Fruit fly (Drosophila melanogaster) whole organism, prepupa: ENCODE measurements around the gene CG45064.
A peak's percentile ranks its signal among the peaks of the same experiment; 100 is the strongest.

Experiments
- CG10669 ChIP-seq: fragments of 200-800 bp; sonication (Bioruptor generic); optimal IDR thresholded peaks from 3 replicates; lab custom pipeline; 2018; ENCODE audit warnings: missing biosample characterization, mild to moderate bottlenecking, missing genetic modification characterization, moderate library complexity
- CG11294 ChIP-seq: fragments of 200-800 bp; sonication (Bioruptor generic); IDR thresholded peaks from 2 replicates; pipeline ENCODE4 v1.3.6; 2022; ENCODE audit warnings: missing biosample characterization, missing genetic modification characterization
- CG11762 ChIP-seq: fragments of 200-800 bp; sonication (Bioruptor generic); optimal IDR thresholded peaks from 3 replicates; lab custom pipeline; 2016; ENCODE audit warnings: missing biosample characterization, missing genetic modification characterization; ENCODE audit not compliant: insufficient read depth
- CG16779 ChIP-seq: fragments of 200-800 bp; sonication (Bioruptor generic); optimal IDR thresholded peaks from 3 replicates; lab custom pipeline; 2017; ENCODE audit warnings: missing biosample characterization, mild to moderate bottlenecking, missing genetic modification characterization
- CG3032 ChIP-seq: fragments of 200-800 bp; optimal IDR thresholded peaks from 2 replicates; lab custom pipeline; 2019; ENCODE audit warnings: missing biosample characterization, mild to moderate bottlenecking, missing genetic modification characterization, moderate library complexity
- CG31627 ChIP-seq: fragments of 200-800 bp; sonication (Bioruptor generic); optimal IDR thresholded peaks from 3 replicates; lab custom pipeline; 2016; ENCODE audit warnings: missing biosample characterization, missing genetic modification characterization
- CG32006 ChIP-seq: fragments of 200-800 bp; sonication (Bioruptor generic); optimal IDR thresholded peaks from 3 replicates; lab custom pipeline; 2017; ENCODE audit warnings: missing biosample characterization, mild to moderate bottlenecking, missing genetic modification characterization
- CG34406 ChIP-seq: fragments of 200-800 bp; sonication (Bioruptor generic); optimal IDR thresholded peaks from 3 replicates; lab custom pipeline; 2016; ENCODE audit warnings: missing biosample characterization, missing genetic modification characterization
- CG4318 ChIP-seq: fragments of 200-800 bp; sonication (Bioruptor generic); optimal IDR thresholded peaks from 3 replicates; lab custom pipeline; 2017; ENCODE audit warnings: missing biosample characterization, mild to moderate bottlenecking, missing genetic modification characterization
- CG6163 ChIP-seq: fragments of 200-800 bp; sonication (Bioruptor generic); IDR thresholded peaks from 3 replicates; pipeline ENCODE4 v1.3.6; 2022; ENCODE audit warnings: missing biosample characterization, missing genetic modification characterization
- CG6792 ChIP-seq: fragments of 200-800 bp; sonication (Bioruptor generic); optimal IDR thresholded peaks from 3 replicates; lab custom pipeline; 2016; ENCODE audit warnings: missing biosample characterization, missing genetic modification characterization
- CG6808 ChIP-seq: fragments of 200-800 bp; sonication (Bioruptor generic); optimal IDR thresholded peaks from 3 replicates; lab custom pipeline; 2017; ENCODE audit warnings: missing biosample characterization, missing genetic modification characterization, mild to moderate bottlenecking, moderate library complexity, missing genetic modification reagents
- CG6854 ChIP-seq: fragments of 200-800 bp; sonication (Bioruptor generic); optimal IDR thresholded peaks from 2 replicates; lab custom pipeline; 2017; ENCODE audit warnings: missing biosample characterization, mild to moderate bottlenecking, missing genetic modification characterization
- CG8119 ChIP-seq: fragments of 200-800 bp; sonication (Bioruptor generic); IDR thresholded peaks from 3 replicates; pipeline ENCODE4 v1.3.6; 2022; ENCODE audit warnings: missing biosample characterization, missing genetic modification characterization
- CG8319 ChIP-seq: fragments of 200-800 bp; sonication (Bioruptor generic); optimal IDR thresholded peaks from 3 replicates; lab custom pipeline; 2016; ENCODE audit warnings: missing biosample characterization, missing genetic modification characterization
- CG9139 ChIP-seq: fragments of 200-800 bp; sonication (Bioruptor generic); optimal IDR thresholded peaks from 3 replicates; lab custom pipeline; 2017; ENCODE audit warnings: missing biosample characterization, mild to moderate bottlenecking, missing genetic modification characterization
- Eip75B ChIP-seq: fragments of 200-800 bp; sonication (Bioruptor generic); optimal IDR thresholded peaks from 3 replicates; lab custom pipeline; 2016; ENCODE audit warnings: missing biosample characterization, missing genetic modification characterization
- Eip78C ChIP-seq: fragments of 200-800 bp; sonication (Bioruptor generic); peaks from one replicate; lab custom pipeline; 2016; ENCODE audit warnings: missing biosample characterization, missing genetic modification characterization
- Eip93F ChIP-seq: fragments of 200-800 bp; sonication (Bioruptor generic); optimal IDR thresholded peaks from 2 replicates; lab custom pipeline; 2016; ENCODE audit warnings: missing biosample characterization, mild to moderate bottlenecking, missing genetic modification characterization
- Ets21C ChIP-seq: fragments of 200-800 bp; sonication (Bioruptor generic); optimal IDR thresholded peaks from 3 replicates; lab custom pipeline; 2016; ENCODE audit warnings: missing biosample characterization, missing genetic modification characterization
- Ets96B ChIP-seq: fragments of 200-800 bp; optimal IDR thresholded peaks from 2 replicates; lab custom pipeline; 2019; ENCODE audit warnings: missing biosample characterization, mild to moderate bottlenecking, missing genetic modification characterization, moderate library complexity
- Gug ChIP-seq: fragments of 200-800 bp; sonication (Bioruptor generic); IDR thresholded peaks from 2 replicates; pipeline ENCODE4 v1.3.6; 2022; ENCODE audit warnings: missing biosample characterization, missing genetic modification characterization
- Hr39 ChIP-seq: fragments of 200-800 bp; sonication (Bioruptor generic); optimal IDR thresholded peaks from 2 replicates; lab custom pipeline; 2016; ENCODE audit warnings: missing biosample characterization, missing genetic modification characterization
- Hr4 ChIP-seq: fragments of 200-800 bp; sonication (Bioruptor generic); optimal IDR thresholded peaks from 3 replicates; lab custom pipeline; 2016; ENCODE audit warnings: missing biosample characterization, missing genetic modification characterization
- Lpt ChIP-seq: fragments of 200-800 bp; sonication (Bioruptor generic); optimal IDR thresholded peaks from 3 replicates; lab custom pipeline; 2016; ENCODE audit warnings: missing biosample characterization, missing genetic modification characterization
- Met ChIP-seq: fragments of 200-800 bp; sonication (Bioruptor generic); optimal IDR thresholded peaks from 3 replicates; lab custom pipeline; 2016; ENCODE audit warnings: missing biosample characterization, missing genetic modification characterization
- OdsH ChIP-seq: fragments of 200-800 bp; sonication (Bioruptor generic); optimal IDR thresholded peaks from 3 replicates; lab custom pipeline; 2016; ENCODE audit warnings: missing biosample characterization, missing genetic modification characterization
- Smox ChIP-seq: fragments of 200-800 bp; sonication (Bioruptor generic); optimal IDR thresholded peaks from 3 replicates; lab custom pipeline; 2016; ENCODE audit warnings: missing biosample characterization, missing genetic modification characterization
- Sox102F ChIP-seq: fragments of 200-800 bp; sonication (Bioruptor generic); optimal IDR thresholded peaks from 2 replicates; lab custom pipeline; 2016; ENCODE audit warnings: missing biosample characterization, mild to moderate bottlenecking, missing genetic modification characterization
- Sox15 ChIP-seq: fragments of 200-800 bp; sonication (Bioruptor generic); optimal IDR thresholded peaks from 3 replicates; lab custom pipeline; 2016; ENCODE audit warnings: missing biosample characterization, missing genetic modification characterization
- achi ChIP-seq: fragments of 200-800 bp; sonication (Bioruptor generic); optimal IDR thresholded peaks from 3 replicates; lab custom pipeline; 2016; ENCODE audit warnings: missing biosample characterization, missing genetic modification characterization
- acj6 ChIP-seq: fragments of 200-800 bp; sonication (Bioruptor generic); optimal IDR thresholded peaks from 3 replicates; lab custom pipeline; 2016; ENCODE audit warnings: missing biosample characterization, missing genetic modification characterization
- cyc ChIP-seq: fragments of 200-800 bp; sonication (Bioruptor generic); optimal IDR thresholded peaks from 3 replicates; lab custom pipeline; 2016; ENCODE audit warnings: missing biosample characterization, missing genetic modification characterization
- dac ChIP-seq: fragments of 200-800 bp; sonication (Bioruptor generic); optimal IDR thresholded peaks from 2 replicates; lab custom pipeline; 2017; ENCODE audit warnings: missing biosample characterization, mild to moderate bottlenecking, missing genetic modification characterization
- dsx ChIP-seq: fragments of 200-800 bp; optimal IDR thresholded peaks from 3 replicates; lab custom pipeline; 2019; ENCODE audit warnings: missing biosample characterization, mild to moderate bottlenecking, missing genetic modification characterization, moderate library complexity; ENCODE audit not compliant: poor library complexity, severe bottlenecking
- eg ChIP-seq: fragments of 200-800 bp; sonication (Bioruptor generic); IDR thresholded peaks from 3 replicates; pipeline ENCODE4 v1.3.6; 2022; ENCODE audit warnings: missing biosample characterization, missing genetic modification characterization
- esn ChIP-seq: fragments of 200-800 bp; sonication (Bioruptor generic); optimal IDR thresholded peaks from 2 replicates; lab custom pipeline; 2016; ENCODE audit warnings: missing biosample characterization, mild to moderate bottlenecking, missing genetic modification characterization, moderate library complexity
- fd59A ChIP-seq: fragments of 200-800 bp; sonication (Bioruptor generic); optimal IDR thresholded peaks from 2 replicates; lab custom pipeline; 2017; ENCODE audit warnings: missing biosample characterization, mild to moderate bottlenecking, missing genetic modification characterization, missing genetic modification reagents
- fd85E ChIP-seq: fragments of 200-800 bp; sonication (Bioruptor generic); optimal IDR thresholded peaks from 3 replicates; lab custom pipeline; 2016; ENCODE audit warnings: missing biosample characterization, missing genetic modification characterization
- fkh ChIP-seq: fragments of 200-800 bp; sonication (Bioruptor generic); optimal IDR thresholded peaks from 3 replicates; lab custom pipeline; 2017; ENCODE audit warnings: missing biosample characterization, mild to moderate bottlenecking, missing genetic modification characterization, moderate library complexity
- net ChIP-seq: fragments of 200-800 bp; sonication (Bioruptor generic); optimal IDR thresholded peaks from 3 replicates; lab custom pipeline; 2016; ENCODE audit warnings: missing biosample characterization, missing genetic modification characterization
- pdm3 ChIP-seq: fragments of 200-800 bp; sonication (Bioruptor generic); optimal IDR thresholded peaks from 3 replicates; lab custom pipeline; 2016; ENCODE audit warnings: missing biosample characterization, missing genetic modification characterization
- salr ChIP-seq, 2 experiments: fragments of 200-800 bp; sonication (Bioruptor generic); optimal IDR thresholded peaks; 3 replicates each; lab custom pipeline; 2016 to 2018; ENCODE audit warnings: missing biosample characterization in 2 of 2, missing genetic modification characterization in 2 of 2, mild to moderate bottlenecking in 1 of 2
- spab ChIP-seq: fragments of 200-800 bp; sonication (Bioruptor generic); optimal IDR thresholded peaks from 2 replicates; lab custom pipeline; 2017; ENCODE audit warnings: missing biosample characterization, mild to moderate bottlenecking, missing genetic modification characterization, missing genetic modification reagents
- svp ChIP-seq: fragments of 200-800 bp; sonication (Bioruptor generic); peaks from one replicate; lab custom pipeline; 2016; ENCODE audit warnings: missing biosample characterization, missing genetic modification characterization
- topi ChIP-seq: fragments of 200-800 bp; sonication (Bioruptor generic); optimal IDR thresholded peaks from 3 replicates; lab custom pipeline; 2016; ENCODE audit warnings: missing biosample characterization, missing genetic modification characterization
- vri ChIP-seq: fragments of 200-800 bp; sonication (Bioruptor generic); optimal IDR thresholded peaks from 3 replicates; lab custom pipeline; 2016; ENCODE audit warnings: missing biosample characterization, mild to moderate bottlenecking, missing genetic modification characterization

The CG45064 gene

dm6 chrX:14840417-14840872 is 41.9 kb downstream of the CG45064 start (continued):
- TF ChIP-seq svp (peak; percentile 35), CG10669 (GFP tag; lab: Kevin White, UChicago) (peak; percentile 51), Hr39 (GFP tag; lab: Kevin White, UChicago) (no peak), net (GFP tag; lab: Kevin White, UChicago) (peak; percentile 39), CG31627 (no peak), Sox15 (GFP tag; lab: Kevin White, UChicago) (no peak), Gug (GFP tag; lab: Robert Waterston, UW) (no peak), CG11762 (GFP tag; lab: Kevin White, UChicago) (no peak), esn (GFP tag; lab: Kevin White, UChicago) (peak; percentile 31), fd85E (GFP tag; lab: Kevin White, UChicago) (no peak), spab (GFP tag; lab: Kevin White, UChicago) (peak; percentile 52), Hr4 (GFP tag; lab: Kevin White, UChicago) (no peak)
- TF ChIP-seq, all 60 proteins: peak for 36

dm6 chrX:14839739-14840347 is 42.5 kb downstream of the CG45064 start:
- TF ChIP-seq CG16779 (tag; lab: Kevin White, UChicago), result no peak
- no peak for TF ChIP-seq Smox (GFP tag; lab: Kevin White, UChicago)
- peak; percentile 54 for TF ChIP-seq Met (GFP tag; lab: Kevin White, UChicago)
- TF ChIP-seq Sox15 (GFP tag; lab: Kevin White, UChicago), result no peak
- peak; percentile 46 for TF ChIP-seq achi
- peak; percentile 80 for TF ChIP-seq eg (GFP tag; lab: Robert Waterston, UW)
- TF ChIP-seq CG9139 (GFP tag; lab: Kevin White, UChicago), result no peak
- no peak for TF ChIP-seq Ets21C (GFP tag; lab: Kevin White, UChicago)
- peak; percentile 19 for TF ChIP-seq vri
- no peak for TF ChIP-seq Eip93F
- TF ChIP-seq Hr39 (GFP tag; lab: Kevin White, UChicago), result peak; percentile 53
- TF ChIP-seq topi (GFP tag; lab: Kevin White, UChicago), result peak; percentile 38
- no peak for TF ChIP-seq CG8319 (GFP tag; lab: Kevin White, UChicago)
- peak; percentile 16 for TF ChIP-seq Eip75B
- TF ChIP-seq CG11294 (GFP tag; lab: Robert Waterston, UW), result 0 out of 2 replicates have a peak, but pooled peaks have one; percentile 50
- TF ChIP-seq Gug (GFP tag; lab: Robert Waterston, UW), result no peak
- TF ChIP-seq dsx (GFP tag; lab: Kevin White, UChicago), result no peak
- TF ChIP-seq Eip78C, result peak; percentile 9
- peak; percentile 30; the same call in 2 of the 3 replicates for TF ChIP-seq CG8119 (GFP tag; lab: Robert Waterston, UW)
- TF ChIP-seq CG3032, result peak; percentile 4
- no peak for TF ChIP-seq CG11762 (GFP tag; lab: Kevin White, UChicago)
- no peak for TF ChIP-seq CG6808 (GFP tag; lab: Kevin White, UChicago)
- TF ChIP-seq cyc (GFP tag; lab: Kevin White, UChicago), result peak; percentile 40
- no peak for TF ChIP-seq spab (GFP tag; lab: Kevin White, UChicago)
- TF ChIP-seq dac (GFP tag; lab: Kevin White, UChicago), result no peak
- TF ChIP-seq net (GFP tag; lab: Kevin White, UChicago), result no peak
- TF ChIP-seq fd59A, result no peak
- TF ChIP-seq CG6854 (GFP tag; lab: Kevin White, UChicago), result no peak
- peak; percentile 19 for TF ChIP-seq acj6
- TF ChIP-seq Hr4 (GFP tag; lab: Kevin White, UChicago), result peak; percentile 5
- peak; percentile 3 for TF ChIP-seq OdsH (GFP tag; lab: Kevin White, UChicago)
- TF ChIP-seq Ets96B (tag; lab: Kevin White, UChicago), result peak; percentile 13
- no peak for TF ChIP-seq salr (GFP tag; optimal IDR thresholded peaks at IDR 0.05; lab: Kevin White, UChicago)
- TF ChIP-seq Sox102F (GFP tag; lab: Kevin White, UChicago), result peak; percentile 15
- no peak for TF ChIP-seq CG4318 (GFP tag; lab: Kevin White, UChicago)
- no peak for TF ChIP-seq Lpt (GFP tag; lab: Kevin White, UChicago)
- TF ChIP-seq pdm3 (GFP tag; lab: Kevin White, UChicago), result peak; percentile 44
- peak; percentile 46 for TF ChIP-seq CG31627
- peak; percentile 66; the same call in 2 of the 3 replicates for TF ChIP-seq CG6163
- peak; percentile 57 for TF ChIP-seq fkh (GFP tag; lab: Kevin White, UChicago)
- no peak for TF ChIP-seq CG6792
- peak; percentile 36 for TF ChIP-seq CG32006 (GFP tag; lab: Kevin White, UChicago)
- TF ChIP-seq CG34406 (GFP tag; lab: Kevin White, UChicago), result no peak
- no peak for TF ChIP-seq fd85E (GFP tag; lab: Kevin White, UChicago)
